Worm (Caenorhabditis elegans) whole organism, L2 larva: ENCODE data around the gene T26C5.4.

Experiments used
- alr-1 ChIP-seq: fragments of 150-350 bp; optimal IDR thresholded peaks from 2 replicates; lab custom pipeline; 2014; ENCODE audit warnings: missing biosample characterization, missing genetic modification characterization
- elt-3 ChIP-seq: sonication (generic microtip); optimal IDR thresholded peaks from 2 replicates; lab custom pipeline; 2017; ENCODE audit warnings: missing biosample characterization, missing genetic modification characterization
- nhr-23 ChIP-seq: fragments of 150-350 bp; optimal IDR thresholded peaks from 2 replicates; lab custom pipeline; 2014; ENCODE audit warnings: missing biosample characterization, missing genetic modification reagents, missing genetic modification characterization
- peb-1 ChIP-seq: fragments of 150-350 bp; optimal IDR thresholded peaks from 2 replicates; lab custom pipeline; 2014; ENCODE audit warnings: missing biosample characterization, missing genetic modification characterization
- sem-4 ChIP-seq: fragments of 150-350 bp; optimal IDR thresholded peaks from 2 replicates; lab custom pipeline; 2014; ENCODE audit warnings: missing biosample characterization, missing genetic modification reagents, missing genetic modification characterization
- skn-1 ChIP-seq: sonication (generic microtip); optimal IDR thresholded peaks from 2 replicates; lab custom pipeline; 2017; ENCODE audit warnings: missing biosample characterization, missing genetic modification characterization

ce11 chrII:9258034-9258556 lies 7.8 kb upstream of the T26C5.4 start:
- no peak for TF ChIP-seq sem-4 (tag; lab: Kevin White, UChicago)
- TF ChIP-seq peb-1 (tag; lab: Kevin White, UChicago): no peak
- TF ChIP-seq alr-1 (tag; lab: Kevin White, UChicago): no peak
- no peak for TF ChIP-seq nhr-23 (tag; lab: Kevin White, UChicago)
- TF ChIP-seq skn-1 (tag; lab: Kevin White, UChicago): no peak
- TF ChIP-seq elt-3 (tag; lab: Kevin White, UChicago): no peak
